Worm (Caenorhabditis elegans): ENCODE measurements around the gene F18C5.5.

The F18C5.5 gene

ce11 chrII:6531940-6532339 is 34.6 kb downstream of the F18C5.5 start, which contains the start of gene abcx-1:
Gene abcx-1, plus strand, starts transcription at chrII:6532163.
- no peak for TF ChIP-seq unc-62 (GFP tag; optimal IDR thresholded peaks at IDR 0.05)

- no peak for TF ChIP-seq unc-62 (GFP tag; optimal IDR thresholded peaks at IDR 0.05)
Observed at ce11 chrII:6531527-6531926, 35.0 kb downstream of the F18C5.5 start, which contains the start of gene abch-1. Gene abch-1, minus strand, starts transcription at chrII:6531627.

ce11 chrII:6528629-6529028 is 37.9 kb downstream of the F18C5.5 start, which contains the start of gene C56E6.4:
Gene C56E6.4, minus strand, starts transcription at chrII:6528729.
- TF ChIP-seq unc-62 (GFP tag; optimal IDR thresholded peaks at IDR 0.05) = no peak

ce11 chrII:6526136-6526684 is 40.3 kb downstream of the F18C5.5 start:
- no peak for TF ChIP-seq unc-62 (GFP tag; optimal IDR thresholded peaks at IDR 0.05)

ce11 chrII:6524501-6524977 is 42.0 kb downstream of the F18C5.5 start, which contains the start of gene C56E6.2:
Gene C56E6.2, plus strand, starts transcription at chrII:6524927.
- TF ChIP-seq unc-62 (GFP tag; optimal IDR thresholded peaks at IDR 0.05) = no peak

ce11 chrII:6523940-6524339 is 42.6 kb downstream of the F18C5.5 start:
- no peak for TF ChIP-seq unc-62 (GFP tag; optimal IDR thresholded peaks at IDR 0.05)

- no peak for TF ChIP-seq unc-62 (GFP tag; optimal IDR thresholded peaks at IDR 0.05)
Observed at ce11 chrII:6522622-6523254, 43.8 kb downstream of the F18C5.5 start.

ce11 chrII:6521316-6521715 is 45.2 kb downstream of the F18C5.5 start, which contains the start of gene toe-2:
Gene toe-2, minus strand, starts transcription at chrII:6521385.
- TF ChIP-seq unc-62 (GFP tag; optimal IDR thresholded peaks at IDR 0.05) = no peak

- TF ChIP-seq unc-62 (GFP tag; optimal IDR thresholded peaks at IDR 0.05) = no peak
Observed at ce11 chrII:6520103-6520502, 46.4 kb downstream of the F18C5.5 start.

ce11 chrII:6519703-6520102 is 46.8 kb downstream of the F18C5.5 start:
- TF ChIP-seq unc-62 (GFP tag; optimal IDR thresholded peaks at IDR 0.05) = no peak

ce11 chrII:6516276-6516675 is 50.3 kb downstream of the F18C5.5 start, which contains the start of gene C56E6.7:
Gene C56E6.7, plus strand, starts transcription at chrII:6516576.
- TF ChIP-seq unc-62 (GFP tag; optimal IDR thresholded peaks at IDR 0.05) = no peak

All from whole organism, dauer.